Fruit fly (Drosophila melanogaster) whole organism, pupa: Measurements from ENCODE around the gene CG43402.
A peak's percentile ranks its signal among the peaks of the same experiment; 100 is the strongest.

Experiments used
- CG10348 ChIP-seq: fragments of 200-800 bp; sonication (Bioruptor generic); IDR thresholded peaks from 2 replicates; pipeline ENCODE4 v1.3.6; 2022; ENCODE audit warnings: missing biosample characterization, missing genetic modification characterization
- CG12605 ChIP-seq: fragments of 200-800 bp; sonication (Bioruptor generic); IDR thresholded peaks from 2 replicates; pipeline ENCODE4 v1.3.6; 2022; ENCODE audit warnings: missing biosample characterization, missing genetic modification characterization
- CG13204 ChIP-seq: fragments of 200-800 bp; sonication (Bioruptor generic); optimal IDR thresholded peaks from 2 replicates; lab custom pipeline; 2018; ENCODE audit warnings: missing biosample characterization, mild to moderate bottlenecking, missing genetic modification characterization, moderate library complexity
- CG14655 ChIP-seq: fragments of 200-800 bp; sonication (Bioruptor generic); optimal IDR thresholded peaks from 3 replicates; lab custom pipeline; 2017; ENCODE audit warnings: mild to moderate bottlenecking, missing biosample characterization, missing genetic modification reagents, missing genetic modification characterization
- CG15710 ChIP-seq: fragments of 200-800 bp; sonication (Bioruptor generic); optimal IDR thresholded peaks from 2 replicates; lab custom pipeline; 2018; ENCODE audit warnings: missing biosample characterization, mild to moderate bottlenecking, missing genetic modification characterization, moderate library complexity
- CG17806 ChIP-seq: fragments of 200-800 bp; sonication (Bioruptor generic); optimal IDR thresholded peaks from 2 replicates; lab custom pipeline; 2018; ENCODE audit warnings: missing biosample characterization, mild to moderate bottlenecking, missing genetic modification characterization, moderate library complexity
- CG32121 ChIP-seq: fragments of 200-800 bp; sonication (Bioruptor generic); IDR thresholded peaks from 2 replicates; pipeline ENCODE4 v1.3.6; 2022; ENCODE audit warnings: missing biosample characterization, missing genetic modification characterization
- CG34367 ChIP-seq: fragments of 200-800 bp; sonication (Bioruptor generic); optimal IDR thresholded peaks from 2 replicates; lab custom pipeline; 2018; ENCODE audit warnings: missing biosample characterization, mild to moderate bottlenecking, missing genetic modification characterization
- CG4496 ChIP-seq: fragments of 200-800 bp; sonication (Bioruptor generic); IDR thresholded peaks from 3 replicates; pipeline ENCODE4 v1.3.6; 2022; ENCODE audit warnings: missing biosample characterization, missing genetic modification characterization
- CG8159 ChIP-seq: fragments of 200-800 bp; sonication (Bioruptor generic); optimal IDR thresholded peaks from 3 replicates; lab custom pipeline; 2018; ENCODE audit warnings: missing biosample characterization, mild to moderate bottlenecking, missing genetic modification characterization, moderate library complexity
- CG8301 ChIP-seq: fragments of 200-800 bp; sonication (Bioruptor generic); optimal IDR thresholded peaks from 2 replicates; lab custom pipeline; 2018; ENCODE audit warnings: missing biosample characterization, mild to moderate bottlenecking, missing genetic modification characterization
- CG9948 ChIP-seq: fragments of 200-800 bp; sonication (Bioruptor generic); optimal IDR thresholded peaks from 2 replicates; lab custom pipeline; 2018; ENCODE audit warnings: missing biosample characterization, mild to moderate bottlenecking, missing genetic modification characterization, moderate library complexity
- D1 ChIP-seq: fragments of 200-800 bp; sonication (Bioruptor generic); optimal IDR thresholded peaks from 2 replicates; lab custom pipeline; 2018; ENCODE audit warnings: missing biosample characterization, mild to moderate bottlenecking, missing genetic modification characterization, moderate library complexity
- EcR ChIP-seq: fragments of 200-800 bp; sonication (Bioruptor generic); optimal IDR thresholded peaks from 3 replicates; lab custom pipeline; 2019; ENCODE audit warnings: missing biosample characterization, missing genetic modification characterization, mild to moderate bottlenecking, moderate library complexity, missing genetic modification reagents
- Ets98B ChIP-seq: fragments of 200-800 bp; sonication (Bioruptor generic); IDR thresholded peaks from 2 replicates; pipeline ENCODE4 v1.3.6; 2022; ENCODE audit warnings: missing biosample characterization, missing genetic modification characterization
- Pif1A ChIP-seq: fragments of 200-800 bp; sonication (Bioruptor generic); optimal IDR thresholded peaks from 3 replicates; lab custom pipeline; 2016; ENCODE audit warnings: missing biosample characterization, missing genetic modification characterization
- Pif1B ChIP-seq: fragments of 200-800 bp; sonication (Bioruptor generic); optimal IDR thresholded peaks from 3 replicates; lab custom pipeline; 2016; ENCODE audit warnings: missing biosample characterization, missing genetic modification characterization
- Snoo ChIP-seq: fragments of 200-800 bp; sonication (Bioruptor generic); optimal IDR thresholded peaks from 3 replicates; lab custom pipeline; 2017; ENCODE audit warnings: missing biosample characterization, mild to moderate bottlenecking, missing genetic modification characterization, inconsistent platforms
- fd96Ca ChIP-seq: fragments of 200-800 bp; sonication (Bioruptor generic); IDR thresholded peaks from 3 replicates; pipeline ENCODE4 v1.3.6; 2022; ENCODE audit warnings: missing biosample characterization, missing genetic modification characterization
- gl ChIP-seq: fragments of 200-800 bp; sonication (Bioruptor generic); optimal IDR thresholded peaks from 2 replicates; lab custom pipeline; 2018; ENCODE audit warnings: missing biosample characterization, mild to moderate bottlenecking, missing genetic modification characterization
- rn ChIP-seq: fragments of 200-800 bp; sonication (Bioruptor generic); IDR thresholded peaks from 2 replicates; pipeline ENCODE4 v1.3.6; 2022; ENCODE audit warnings: missing biosample characterization, missing genetic modification characterization

CG43402 gene

DNA sequence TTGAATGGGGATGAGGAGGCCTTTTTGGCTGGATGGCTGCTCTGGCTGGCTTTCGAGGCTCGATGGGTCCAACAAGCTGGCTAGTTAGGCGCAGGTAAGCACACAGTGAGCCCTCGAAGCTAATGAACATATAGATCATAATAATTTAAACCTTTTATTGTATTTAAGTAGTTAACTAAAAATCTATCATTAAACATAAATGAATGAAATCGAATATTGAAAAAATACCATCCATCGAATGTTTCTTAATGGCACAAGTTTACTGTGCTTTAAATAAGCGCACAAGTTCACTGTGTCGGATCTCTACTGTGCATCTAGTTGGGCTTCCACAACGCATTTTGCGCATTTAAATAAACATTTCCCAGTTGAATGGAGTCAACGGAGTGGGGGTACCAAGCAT is 16.9 kb downstream of the CG43402 start:
- no peak for TF ChIP-seq CG13204 (GFP tag; lab: Kevin White, UChicago)
- no peak for TF ChIP-seq Snoo
- peak; percentile 63 for TF ChIP-seq CG9948 (tag; lab: Kevin White, UChicago)
- TF ChIP-seq rn (GFP tag; lab: Robert Waterston, UW), result no peak
- TF ChIP-seq EcR, result no peak
- no peak for TF ChIP-seq CG12605
- peak; percentile 23 for TF ChIP-seq Pif1B (GFP tag; lab: Kevin White, UChicago)
- peak; percentile 46 for TF ChIP-seq CG34367 (tag; lab: Kevin White, UChicago)
- TF ChIP-seq CG8159 (tag; lab: Kevin White, UChicago), result peak; percentile 68
- TF ChIP-seq CG32121 (GFP tag; lab: Robert Waterston, UW), result no peak
- TF ChIP-seq gl, result no peak
- TF ChIP-seq Pif1A (GFP tag; lab: Kevin White, UChicago), result peak; percentile 14
- TF ChIP-seq CG17806 (tag; lab: Kevin White, UChicago), result peak; percentile 65
- peak; percentile 27; the same call in 1 of the 3 replicates for TF ChIP-seq CG4496 (GFP tag; lab: Robert Waterston, UW)
- no peak for TF ChIP-seq D1
- no peak for TF ChIP-seq fd96Ca
- no peak for TF ChIP-seq CG10348 (GFP tag; lab: Robert Waterston, UW)
- TF ChIP-seq Ets98B (GFP tag; lab: Robert Waterston, UW), result no peak
- TF ChIP-seq CG15710, result peak; percentile 62
- TF ChIP-seq CG8301 (tag; lab: Kevin White, UChicago), result peak; percentile 50
- peak; percentile 68 for TF ChIP-seq CG14655 (GFP tag; lab: Kevin White, UChicago)

- peak; percentile 51; the same call in 1 of the 3 replicates for TF ChIP-seq CG4496 (GFP tag; lab: Robert Waterston, UW)
- TF ChIP-seq Ets98B (GFP tag; lab: Robert Waterston, UW), result no peak
- no peak for TF ChIP-seq CG9948 (tag; lab: Kevin White, UChicago)
- TF ChIP-seq CG12605, result peak; percentile 65; the same call in 1 of the 2 replicates
- TF ChIP-seq CG13204 (GFP tag; lab: Kevin White, UChicago), result peak; percentile 23
Measured at dm6 chr2L:1460463-1461219, 18.2 kb downstream of the CG43402 start.

DNA sequence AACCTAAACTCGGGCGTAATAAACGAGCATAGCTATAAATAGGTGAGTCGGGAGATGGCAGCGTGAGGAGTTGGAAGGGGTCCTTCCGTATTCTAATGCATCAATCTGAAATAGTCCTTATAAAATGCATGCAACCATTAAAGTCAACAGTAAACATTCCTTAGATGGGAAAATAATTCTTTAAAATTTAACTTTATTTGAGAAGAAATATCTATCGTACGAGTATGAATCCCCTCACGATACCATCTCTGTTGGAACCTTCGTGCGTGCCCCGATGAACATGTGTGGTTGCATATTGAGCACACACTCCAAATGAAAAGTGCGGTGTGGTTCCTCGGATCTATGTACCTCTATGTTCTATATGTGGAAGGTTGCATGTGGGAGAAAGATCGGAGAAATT is 19.7 kb downstream of the CG43402 start:
- TF ChIP-seq CG8301 (tag; lab: Kevin White, UChicago) (no peak), Pif1B (GFP tag; lab: Kevin White, UChicago) (no peak), CG14655 (GFP tag; lab: Kevin White, UChicago) (peak; percentile 17), CG10348 (GFP tag; lab: Robert Waterston, UW) (no peak), gl (no peak)

dm6 chr2L:1463362-1463908 is 21.0 kb downstream of the CG43402 start:
- TF ChIP-seq CG17806 (tag; lab: Kevin White, UChicago) (no peak), rn (GFP tag; lab: Robert Waterston, UW) (no peak), CG15710 (no peak)

- peak; percentile 25 for TF ChIP-seq Pif1A (GFP tag; lab: Kevin White, UChicago)
- no peak for TF ChIP-seq CG13204 (GFP tag; lab: Kevin White, UChicago)
- peak; percentile 12 for TF ChIP-seq CG9948 (tag; lab: Kevin White, UChicago)
- TF ChIP-seq Ets98B (GFP tag; lab: Robert Waterston, UW), result no peak
- TF ChIP-seq CG17806 (tag; lab: Kevin White, UChicago), result no peak
- peak; percentile 40 for TF ChIP-seq CG8159 (tag; lab: Kevin White, UChicago)
- peak; percentile 8 for TF ChIP-seq CG15710
Measured at dm6 chr2L:1470009-1470408, 27.6 kb downstream of the CG43402 start.

- TF ChIP-seq D1 (no peak), CG17806 (tag; lab: Kevin White, UChicago) (peak; percentile 86), rn (GFP tag; lab: Robert Waterston, UW) (peak; percentile 31; the same call in 1 of the 2 replicates), CG9948 (tag; lab: Kevin White, UChicago) (peak; percentile 78), Pif1A (GFP tag; lab: Kevin White, UChicago) (peak; percentile 77), CG12605 (no peak; the same call in 1 of the 2 replicates), CG13204 (GFP tag; lab: Kevin White, UChicago) (peak; percentile 12), fd96Ca (peak; percentile 50; the same call in 1 of the 3 replicates), CG14655 (GFP tag; lab: Kevin White, UChicago) (peak; percentile 60), CG8159 (tag; lab: Kevin White, UChicago) (peak; percentile 86), CG32121 (GFP tag; lab: Robert Waterston, UW) (no peak), Snoo (peak; percentile 70), CG15710 (peak; percentile 78), CG34367 (tag; lab: Kevin White, UChicago) (peak; percentile 80), CG10348 (GFP tag; lab: Robert Waterston, UW) (no peak), EcR (no peak), Ets98B (GFP tag; lab: Robert Waterston, UW) (peak; percentile 40; the same call in 1 of the 2 replicates), gl (peak; percentile 64), Pif1B (GFP tag; lab: Kevin White, UChicago) (peak; percentile 78), CG8301 (tag; lab: Kevin White, UChicago) (peak; percentile 56), CG4496 (GFP tag; lab: Robert Waterston, UW) (peak; percentile 76)
Measured at dm6 chr2L:1470772-1471171, 28.3 kb downstream of the CG43402 start.
